Worm (Caenorhabditis elegans): ENCODE data around the gene srsx-38.
A peak's percentile ranks its signal among the peaks of the same experiment; 100 is the strongest.

Gene srsx-38

ce11 chrV:15769072-15769471, 38.2 kb downstream of the srsx-38 start, which contains the start of gene F57A10.4:
Gene F57A10.4, plus strand, starts transcription at chrV:15769438.
- TF ChIP-seq him-1 (tag; optimal IDR thresholded peaks at IDR 0.05) (no peak), W03F9.2 (tag; optimal IDR thresholded peaks at IDR 0.05) (no peak), dao-5 (tag; optimal IDR thresholded peaks at IDR 0.05) (no peak)

DNA sequence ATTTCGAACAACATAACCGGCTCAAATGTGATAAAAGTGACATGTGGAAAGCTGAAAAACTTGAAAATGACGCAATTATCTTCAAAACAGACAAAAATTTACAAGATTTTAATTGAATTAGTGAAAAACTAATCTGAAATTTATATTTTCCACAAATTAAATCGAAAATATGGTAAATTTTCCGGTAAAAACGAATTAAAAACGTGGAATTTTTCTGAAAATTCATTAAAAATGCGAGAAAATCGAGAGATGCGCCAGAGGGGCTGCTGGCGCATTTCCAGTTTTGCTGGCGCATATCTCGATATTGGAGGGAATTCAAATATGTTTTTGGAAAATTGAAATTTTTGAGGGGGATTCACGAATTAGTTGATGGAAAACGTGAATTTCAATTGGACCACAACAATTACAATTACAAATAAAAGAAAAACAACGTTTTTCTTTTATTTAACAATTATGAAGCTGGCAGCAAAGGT, 41.2 kb downstream of the srsx-38 start, which contains the start of the genes haf-3 and F57A10.2:
TSS of gene haf-3 (minus strand) at position 51 of the 473 bp plus-strand sequence.
TSS of gene F57A10.2 (plus strand) at position 454 of the 473 bp plus-strand sequence.
- TF ChIP-seq him-1 (tag; optimal IDR thresholded peaks at IDR 0.05) (peak; percentile 47), dao-5 (tag; optimal IDR thresholded peaks at IDR 0.05) (no peak), W03F9.2 (tag; optimal IDR thresholded peaks at IDR 0.05) (peak; percentile 95)

- TF ChIP-seq him-1 (tag; optimal IDR thresholded peaks at IDR 0.05) (no peak), W03F9.2 (tag; optimal IDR thresholded peaks at IDR 0.05) (no peak), dao-5 (tag; optimal IDR thresholded peaks at IDR 0.05) (no peak)
Observed at ce11 chrV:15758449-15758848, 48.9 kb downstream of the srsx-38 start, which contains the start of gene str-9. Gene str-9, plus strand, starts transcription at chrV:15758749.

DNA sequence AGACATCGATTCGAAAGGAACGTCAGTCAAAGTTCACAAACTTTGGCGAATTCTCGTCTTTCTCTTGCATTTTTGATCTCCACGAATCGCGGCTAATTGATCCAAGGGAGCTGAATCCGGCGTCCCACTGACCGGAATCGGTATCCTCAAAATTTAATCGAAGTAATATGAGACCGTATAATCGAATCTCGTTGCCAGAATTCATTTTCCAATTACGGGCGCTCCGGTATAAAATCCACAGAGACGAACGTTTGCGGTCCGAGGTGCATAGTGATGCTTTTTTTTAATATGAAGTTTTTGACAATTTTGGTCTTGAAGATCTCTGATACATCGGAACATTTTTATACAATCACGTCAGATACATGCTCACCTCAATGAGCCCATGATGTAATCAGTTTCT, 49.7 kb downstream of the srsx-38 start:
- TF ChIP-seq W03F9.2 (tag; optimal IDR thresholded peaks at IDR 0.05) (no peak), dao-5 (tag; optimal IDR thresholded peaks at IDR 0.05) (no peak), him-1 (tag; optimal IDR thresholded peaks at IDR 0.05) (no peak)
